In genomic region chr2L:20805624-20806339, dm6 we compare ENCODE assay signal across 5 fruit fly cellular contexts.
TF ChIP-seq lines count a peak whose summit lies in the region.

No protein-coding gene starts in this region.

TF ChIP-seq in whole organism, adult, 20 proteins besides CTCF, POLR2A, EP300 and RAD21 (continued from another document):
- peak; percentile 45 for TF ChIP-seq CG7045 (GFP tag; optimal IDR thresholded peaks at IDR 0.05; lab: Kevin White, UChicago)
- no peak for TF ChIP-seq toe (GFP tag; optimal IDR thresholded peaks at IDR 0.05; lab: Kevin White, UChicago)

TF ChIP-seq in whole organism, embryonic, 481 proteins besides CTCF, POLR2A, EP300 and RAD21 (continued from another document and continues in another):
- peak; percentile 91 for TF ChIP-seq CG11723 (GFP tag; optimal IDR thresholded peaks at IDR 0.05; lab: Kevin White, UChicago)
- TF ChIP-seq dmrt11E (tag; optimal IDR thresholded peaks at IDR 0.05; lab: Kevin White, UChicago): peak; percentile 94
- peak; percentile 95 for TF ChIP-seq CG34422 (GFP tag; IDR thresholded peaks at IDR 0.05; lab: Robert Waterston, UW)
- peak; percentile 12 for TF ChIP-seq HmgD (GFP tag; optimal IDR thresholded peaks at IDR 0.05; lab: Kevin White, UChicago)
- TF ChIP-seq sens (GFP tag; lab: Kevin White, UChicago): peak; percentile 94
- TF ChIP-seq Bgb (GFP tag; IDR thresholded peaks at IDR 0.05; lab: Robert Waterston, UW; ENCODE audit: partially characterized antibody): peak; percentile 75
- TF ChIP-seq aop (GFP tag; IDR thresholded peaks at IDR 0.05; lab: Robert Waterston, UW): peak; percentile 73
- peak; percentile 95 for TF ChIP-seq zfh1 (GFP tag; IDR thresholded peaks at IDR 0.05; lab: Robert Waterston, UW)
- TF ChIP-seq hbn (GFP tag; IDR thresholded peaks at IDR 0.05; lab: Robert Waterston, UW; ENCODE audit: partially characterized antibody): 0 out of 2 replicates have a peak, but pooled peaks have one; percentile 34
- peak; percentile 100 for TF ChIP-seq D19B (GFP tag; optimal IDR thresholded peaks at IDR 0.05; lab: Kevin White, UChicago)
- TF ChIP-seq Ets65A (GFP tag; lab: Kevin White, UChicago): peak; percentile 96
- TF ChIP-seq slou (GFP tag; optimal IDR thresholded peaks at IDR 0.05; lab: Kevin White, UChicago): peak; percentile 93
- peak; percentile 97 for TF ChIP-seq Oli (tag; optimal IDR thresholded peaks at IDR 0.05; lab: Kevin White, UChicago)
- TF ChIP-seq pum (GFP tag; optimal IDR thresholded peaks at IDR 0.05; lab: Kevin White, UChicago): no peak
- TF ChIP-seq run (tag; optimal IDR thresholded peaks at IDR 0.05; lab: Kevin White, UChicago): peak; percentile 96
- peak; percentile 73 for TF ChIP-seq inv (GFP tag; IDR thresholded peaks at IDR 0.05; lab: Robert Waterston, UW; ENCODE audit: partially characterized antibody)
- TF ChIP-seq sug (tag; optimal IDR thresholded peaks at IDR 0.05; lab: Kevin White, UChicago): peak; percentile 93
- TF ChIP-seq CG6765 (GFP tag; optimal IDR thresholded peaks at IDR 0.05; lab: Kevin White, UChicago): peak; percentile 93
- TF ChIP-seq Atf-2 (GFP tag; optimal IDR thresholded peaks at IDR 0.05; lab: Kevin White, UChicago): peak; percentile 69
- no peak for TF ChIP-seq lov (optimal IDR thresholded peaks at IDR 0.05; lab: Kevin White, UChicago)
- peak; percentile 91 for TF ChIP-seq lov (GFP tag; IDR thresholded peaks at IDR 0.05; lab: Robert Waterston, UW)
- TF ChIP-seq yki (optimal IDR thresholded peaks at IDR 0.05; lab: Kevin White, UChicago): no peak
- peak; percentile 58 for TF ChIP-seq MESR4 (GFP tag; optimal IDR thresholded peaks at IDR 0.05; lab: Kevin White, UChicago)
- TF ChIP-seq MTF-1 (GFP tag; optimal IDR thresholded peaks at IDR 0.05; lab: Kevin White, UChicago; ENCODE audit: borderline replicate concordance): peak; percentile 87
- TF ChIP-seq CG10959 (GFP tag; IDR thresholded peaks at IDR 0.05; lab: Robert Waterston, UW): peak; percentile 91
- TF ChIP-seq peb (GFP tag; IDR thresholded peaks at IDR 0.05; lab: Robert Waterston, UW): peak; percentile 87
- peak; percentile 88 for TF ChIP-seq zfh2 (GFP tag; optimal IDR thresholded peaks at IDR 0.05; lab: Kevin White, UChicago)
- peak; percentile 97 for TF ChIP-seq dmrt99B (tag; optimal IDR thresholded peaks at IDR 0.05; lab: Kevin White, UChicago)
- TF ChIP-seq Hmr (GFP tag; optimal IDR thresholded peaks at IDR 0.05; lab: Kevin White, UChicago): peak; percentile 97
- TF ChIP-seq Dad (GFP tag; optimal IDR thresholded peaks at IDR 0.05; lab: Kevin White, UChicago): peak; percentile 63
- TF ChIP-seq vvl (GFP tag; IDR thresholded peaks at IDR 0.05; lab: Robert Waterston, UW): peak; percentile 98
- peak; percentile 97 for TF ChIP-seq CoRest (tag; optimal IDR thresholded peaks at IDR 0.05; lab: Kevin White, UChicago)

TF ChIP-seq in whole organism, prepupa, 60 proteins besides CTCF, POLR2A, EP300 and RAD21 (continued from another document and continues in another):
- peak; percentile 16 for TF ChIP-seq fd59A (GFP tag; optimal IDR thresholded peaks at IDR 0.05; lab: Kevin White, UChicago)
- TF ChIP-seq dac (GFP tag; optimal IDR thresholded peaks at IDR 0.05; lab: Kevin White, UChicago): peak; percentile 40
- TF ChIP-seq Lpt (GFP tag; optimal IDR thresholded peaks at IDR 0.05; lab: Kevin White, UChicago): peak; percentile 49
- TF ChIP-seq CG3919 (GFP tag; optimal IDR thresholded peaks at IDR 0.05; lab: Kevin White, UChicago): peak; percentile 73
- TF ChIP-seq CG1621 (tag; optimal IDR thresholded peaks at IDR 0.05; lab: Kevin White, UChicago): peak; percentile 31
- TF ChIP-seq vri (GFP tag; optimal IDR thresholded peaks at IDR 0.05; lab: Kevin White, UChicago): peak; percentile 82
- peak; percentile 65 for TF ChIP-seq CG6276 (GFP tag; optimal IDR thresholded peaks at IDR 0.05; lab: Kevin White, UChicago)
- TF ChIP-seq Hr4 (GFP tag; optimal IDR thresholded peaks at IDR 0.05; lab: Kevin White, UChicago): peak; percentile 72
- TF ChIP-seq Sox14 (GFP tag; optimal IDR thresholded peaks at IDR 0.05; lab: Kevin White, UChicago): peak; percentile 65
- peak; percentile 71 for TF ChIP-seq achi (GFP tag; optimal IDR thresholded peaks at IDR 0.05; lab: Kevin White, UChicago)
- TF ChIP-seq CG8632 (GFP tag; optimal IDR thresholded peaks at IDR 0.05; lab: Kevin White, UChicago): peak; percentile 49
- TF ChIP-seq Sox15 (GFP tag; optimal IDR thresholded peaks at IDR 0.05; lab: Kevin White, UChicago): peak; percentile 58
- TF ChIP-seq pdm3 (GFP tag; optimal IDR thresholded peaks at IDR 0.05; lab: Kevin White, UChicago): peak; percentile 68
- TF ChIP-seq Eip75B (GFP tag; optimal IDR thresholded peaks at IDR 0.05; lab: Kevin White, UChicago): peak; percentile 63
- TF ChIP-seq CG15336 (GFP tag; IDR thresholded peaks at IDR 0.05; lab: Robert Waterston, UW): peak; percentile 84
- peak; percentile 26 for TF ChIP-seq spab (GFP tag; optimal IDR thresholded peaks at IDR 0.05; lab: Kevin White, UChicago)
- TF ChIP-seq CG6854 (GFP tag; optimal IDR thresholded peaks at IDR 0.05; lab: Kevin White, UChicago): no peak
- TF ChIP-seq CG6808 (GFP tag; optimal IDR thresholded peaks at IDR 0.05; lab: Kevin White, UChicago): peak; percentile 34
- TF ChIP-seq acj6 (GFP tag; optimal IDR thresholded peaks at IDR 0.05; lab: Kevin White, UChicago): peak; percentile 78
- TF ChIP-seq esn (GFP tag; optimal IDR thresholded peaks at IDR 0.05; lab: Kevin White, UChicago): peak; percentile 81
- TF ChIP-seq Sox102F (GFP tag; optimal IDR thresholded peaks at IDR 0.05; lab: Kevin White, UChicago): peak; percentile 78
- peak; percentile 62 for TF ChIP-seq CG10669 (GFP tag; optimal IDR thresholded peaks at IDR 0.05; lab: Kevin White, UChicago)
- peak; percentile 73 for TF ChIP-seq Smox (GFP tag; optimal IDR thresholded peaks at IDR 0.05; lab: Kevin White, UChicago)
- peak; percentile 73 for TF ChIP-seq OdsH (GFP tag; optimal IDR thresholded peaks at IDR 0.05; lab: Kevin White, UChicago)
- peak; percentile 80 for TF ChIP-seq eg (GFP tag; IDR thresholded peaks at IDR 0.05; lab: Robert Waterston, UW)
- peak; percentile 69 for TF ChIP-seq CG10631 (GFP tag; optimal IDR thresholded peaks at IDR 0.05; lab: Kevin White, UChicago)
- peak; percentile 72 for TF ChIP-seq Met (GFP tag; optimal IDR thresholded peaks at IDR 0.05; lab: Kevin White, UChicago)
- peak; percentile 79 for TF ChIP-seq net (GFP tag; optimal IDR thresholded peaks at IDR 0.05; lab: Kevin White, UChicago)
- peak; percentile 78 for TF ChIP-seq CG32006 (GFP tag; optimal IDR thresholded peaks at IDR 0.05; lab: Kevin White, UChicago)
- TF ChIP-seq Blimp-1 (GFP tag; optimal IDR thresholded peaks at IDR 0.05; lab: Kevin White, UChicago): peak; percentile 34
- peak; percentile 68 for TF ChIP-seq lz (GFP tag; optimal IDR thresholded peaks at IDR 0.05; lab: Kevin White, UChicago)
- TF ChIP-seq topi (GFP tag; optimal IDR thresholded peaks at IDR 0.05; lab: Kevin White, UChicago): peak; percentile 64
- peak; percentile 11 to 38 for TF ChIP-seq salr (GFP tag; optimal IDR thresholded peaks at IDR 0.05; lab: Kevin White, UChicago)

TF ChIP-seq in whole organism, pupa, 21 proteins besides CTCF, POLR2A, EP300 and RAD21 (continued from another document):
- peak; percentile 71 for TF ChIP-seq fd96Ca (GFP tag; IDR thresholded peaks at IDR 0.05; lab: Robert Waterston, UW)
TF ChIP-seq in whole organism, pupa: peak in this region for 16.

TF ChIP-seq in whole organism, wandering third instar larva, 38 proteins besides CTCF, POLR2A, EP300 and RAD21 (continued from another document):
- TF ChIP-seq Rel (GFP tag; optimal IDR thresholded peaks at IDR 0.05; lab: Kevin White, UChicago) (peak; percentile 40), Rel (tag; optimal IDR thresholded peaks at IDR 0.05; lab: Kevin White, UChicago) (peak; percentile 6), Mio (GFP tag; optimal IDR thresholded peaks at IDR 0.05; lab: Kevin White, UChicago) (no peak), dsf (GFP tag; optimal IDR thresholded peaks at IDR 0.05; lab: Kevin White, UChicago; ENCODE audit: borderline replicate concordance) (no peak), OdsH (GFP tag; optimal IDR thresholded peaks at IDR 0.05; lab: Kevin White, UChicago) (peak; percentile 77), Dif (GFP tag; optimal IDR thresholded peaks at IDR 0.05; lab: Kevin White, UChicago; ENCODE audit: partially characterized antibody) (no peak), dmrt93B (GFP tag; optimal IDR thresholded peaks at IDR 0.05; lab: Kevin White, UChicago) (peak; percentile 41), fru (GFP tag; optimal IDR thresholded peaks at IDR 0.05; lab: Kevin White, UChicago) (peak; percentile 75), Dfd (GFP tag; optimal IDR thresholded peaks at IDR 0.05; lab: Kevin White, UChicago) (no peak), brk (GFP tag; optimal IDR thresholded peaks at IDR 0.05; lab: Kevin White, UChicago) (peak; percentile 49), psq (GFP tag; optimal IDR thresholded peaks at IDR 0.05; lab: Kevin White, UChicago) (peak; percentile 71), CG9705 (GFP tag; optimal IDR thresholded peaks at IDR 0.05; lab: Kevin White, UChicago) (no peak), CG32264 (GFP tag; optimal IDR thresholded peaks at IDR 0.05; lab: Kevin White, UChicago) (no peak), ey (GFP tag; optimal IDR thresholded peaks at IDR 0.05; lab: Kevin White, UChicago) (peak; percentile 55), lola (GFP tag; optimal IDR thresholded peaks at IDR 0.05; lab: Kevin White, UChicago) (no peak), pan (optimal IDR thresholded peaks at IDR 0.05; lab: Kevin White, UChicago) (no peak), usp (GFP tag; optimal IDR thresholded peaks at IDR 0.05; lab: Kevin White, UChicago) (no peak), rgr (GFP tag; optimal IDR thresholded peaks at IDR 0.05; lab: Kevin White, UChicago) (peak; percentile 83)
